Fruit fly (Drosophila melanogaster): Measurements from ENCODE around the gene DppIII.

DNA sequence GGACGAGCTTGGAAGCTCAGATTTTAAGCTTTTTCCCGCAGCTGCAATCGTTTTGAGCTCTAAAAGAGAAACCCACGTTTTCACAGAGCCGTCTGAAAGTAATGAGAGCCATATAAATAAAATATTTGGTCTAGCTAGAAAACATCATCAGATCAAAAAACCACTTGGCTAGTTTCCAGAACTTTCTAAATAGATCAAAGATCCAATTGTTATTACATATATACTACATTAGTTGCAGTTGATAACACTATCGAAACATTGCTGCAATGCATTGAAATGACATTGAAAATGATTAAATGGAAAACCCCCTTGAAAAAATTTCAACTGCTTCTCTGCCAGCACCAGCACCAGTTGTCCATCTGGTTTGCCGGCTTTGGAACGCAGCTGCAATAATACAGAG lies 10.8 kb downstream of the DppIII start:
- TF ChIP-seq fru (GFP tag; optimal IDR thresholded peaks at IDR 0.05) (no peak), Jra (GFP tag; optimal IDR thresholded peaks at IDR 0.05) (no peak), sv (GFP tag; optimal IDR thresholded peaks at IDR 0.05) (no peak)

Measured in whole organism, wandering third instar larva.